Fruit fly (Drosophila melanogaster): Measurements from ENCODE around the gene Atet.

dm6 chr2L:4349677-4350076 lies 16.0 kb downstream of the Atet start:
- TF ChIP-seq Myc (optimal IDR thresholded peaks at IDR 0.05) (no peak), ttk (optimal IDR thresholded peaks at IDR 0.05) (no peak), Sin3A (optimal IDR thresholded peaks at IDR 0.05) (no peak)
